Worm (Caenorhabditis elegans) whole organism, L1 larva: Measurements from ENCODE around the gene ZK1290.7.

Experiments
- C04F5.9 ChIP-seq: sonication (generic microtip); optimal IDR thresholded peaks from 2 replicates; lab custom pipeline; 2016; ENCODE audit warnings: missing genetic modification characterization, missing compliant biosample characterization
- C16A3.4 ChIP-seq: fragments of 150-350 bp; optimal IDR thresholded peaks from 2 replicates; lab custom pipeline; 2014; ENCODE audit warnings: missing biosample characterization, missing genetic modification characterization
- C34B4.2 ChIP-seq: sonication (generic microtip); optimal IDR thresholded peaks from 2 replicates; lab custom pipeline; 2017; ENCODE audit warnings: mild to moderate bottlenecking, missing genetic modification characterization, missing compliant biosample characterization
- F16B12.6 ChIP-seq: fragments of 150-350 bp; optimal IDR thresholded peaks from 2 replicates; lab custom pipeline; 2014; ENCODE audit warnings: missing biosample characterization, missing genetic modification characterization
- aha-1 ChIP-seq: fragments of 150-350 bp; optimal IDR thresholded peaks from 2 replicates; lab custom pipeline; 2014; ENCODE audit warnings: missing biosample characterization, missing genetic modification characterization
- alr-1 ChIP-seq: fragments of 200-800 bp; sonication (Bioruptor generic); optimal IDR thresholded peaks from 2 replicates; lab custom pipeline; 2018; ENCODE audit warnings: borderline replicate concordance, mild to moderate bottlenecking, missing genetic modification characterization, missing compliant biosample characterization
- aly-2 ChIP-seq: fragments of 150-350 bp; optimal IDR thresholded peaks from 2 replicates; lab custom pipeline; 2014; ENCODE audit warnings: missing biosample characterization, missing genetic modification characterization
- ama-1 ChIP-seq: fragments of 150-350 bp; optimal IDR thresholded peaks from 2 replicates; lab custom pipeline; 2014
- ceh-8 ChIP-seq: fragments of 200-800 bp; sonication (Bioruptor generic); optimal IDR thresholded peaks from 2 replicates; lab custom pipeline; 2018; ENCODE audit warnings: mild to moderate bottlenecking, missing genetic modification characterization, moderate library complexity, missing compliant biosample characterization
- ceh-88 ChIP-seq: fragments of 200-800 bp; sonication (Bioruptor generic); IDR thresholded peaks from 2 replicates; pipeline ENCODE4 v1.3.6; 2022; ENCODE audit warnings: missing genetic modification characterization, missing compliant biosample characterization
- ceh-90 ChIP-seq: sonication (generic microtip); optimal IDR thresholded peaks from 2 replicates; lab custom pipeline; 2016; ENCODE audit warnings: missing genetic modification characterization, missing compliant biosample characterization
- dpl-1 ChIP-seq, 3 experiments: fragments of 150-350 bp in 2 of 3; sonication (generic microtip) in 1 of 3; optimal IDR thresholded peaks; 2 replicates each; lab custom pipeline; 2014 to 2017; ENCODE audit warnings: missing biosample characterization in 3 of 3, missing genetic modification characterization in 3 of 3, missing genetic modification reagents in 3 of 3
- dsc-1 ChIP-seq: sonication (generic microtip); optimal IDR thresholded peaks from 2 replicates; lab custom pipeline; 2016; ENCODE audit warnings: mild to moderate bottlenecking, missing genetic modification characterization, missing compliant biosample characterization
- efl-3 ChIP-seq: fragments of 200-800 bp; sonication (Bioruptor generic); optimal IDR thresholded peaks from 2 replicates; lab custom pipeline; 2018; ENCODE audit warnings: mild to moderate bottlenecking, missing genetic modification characterization, missing compliant biosample characterization
- egl-27 ChIP-seq, 2 experiments: fragments of 150-350 bp in 1 of 2; sonication (generic microtip); optimal IDR thresholded peaks; 3 replicates each; lab custom pipeline; 2017 to 2018; ENCODE audit warnings: missing biosample characterization in 2 of 2, missing genetic modification characterization in 2 of 2, missing genetic modification reagents in 2 of 2
- ets-5 ChIP-seq: fragments of 200-800 bp; sonication (Bioruptor generic); IDR thresholded peaks from 2 replicates; pipeline ENCODE4 v1.3.6; 2022; ENCODE audit warnings: missing genetic modification characterization, missing compliant biosample characterization
- fkh-4 ChIP-seq: sonication (generic microtip); optimal IDR thresholded peaks from 2 replicates; lab custom pipeline; 2016; ENCODE audit warnings: missing compliant biosample characterization, missing genetic modification characterization, borderline replicate concordance
- fkh-8 ChIP-seq: sonication (generic microtip); optimal IDR thresholded peaks from 2 replicates; lab custom pipeline; 2016; ENCODE audit warnings: mild to moderate bottlenecking, missing genetic modification characterization, missing compliant biosample characterization
- grh-1 ChIP-seq: fragments of 200-800 bp; sonication (Bioruptor generic); IDR thresholded peaks from 2 replicates; pipeline ENCODE4 v1.3.6; 2022; ENCODE audit warnings: missing genetic modification reagents, missing genetic modification characterization, missing compliant biosample characterization
- hlh-17 ChIP-seq: fragments of 200-800 bp; sonication (Bioruptor generic); optimal IDR thresholded peaks from 2 replicates; lab custom pipeline; 2018; ENCODE audit warnings: missing genetic modification characterization, mild to moderate bottlenecking, missing compliant biosample characterization, moderate library complexity, borderline replicate concordance
- irx-1 ChIP-seq: sonication (generic microtip); optimal IDR thresholded peaks from 2 replicates; lab custom pipeline; 2016; ENCODE audit warnings: missing genetic modification characterization, missing compliant biosample characterization
- lin-13 ChIP-seq: fragments of 150-350 bp; optimal IDR thresholded peaks from 2 replicates; lab custom pipeline; 2014; ENCODE audit warnings: missing biosample characterization, missing genetic modification reagents, missing genetic modification characterization
- lin-39 ChIP-seq: fragments of 150-350 bp; optimal IDR thresholded peaks from 2 replicates; lab custom pipeline; 2014; ENCODE audit warnings: missing biosample characterization, missing genetic modification reagents, missing genetic modification characterization
- lir-3 ChIP-seq: sonication (generic microtip); optimal IDR thresholded peaks from 2 replicates; lab custom pipeline; 2016; ENCODE audit warnings: mild to moderate bottlenecking, missing genetic modification characterization, moderate library complexity, missing compliant biosample characterization; ENCODE audit not compliant: poor library complexity
- mab-9 ChIP-seq: fragments of 200-800 bp; sonication (Bioruptor generic); IDR thresholded peaks from 2 replicates; pipeline ENCODE4 v1.3.6; 2022; ENCODE audit warnings: missing genetic modification reagents, missing genetic modification characterization, missing compliant biosample characterization
- mdl-1 ChIP-seq, 2 experiments: fragments of 150-350 bp; optimal IDR thresholded peaks; 2 replicates each; lab custom pipeline; 2014 to 2017; ENCODE audit warnings: missing biosample characterization in 2 of 2, missing genetic modification characterization in 2 of 2, inconsistent platforms in 1 of 2
- mep-1 ChIP-seq: fragments of 150-350 bp; optimal IDR thresholded peaks from 2 replicates; lab custom pipeline; 2014; ENCODE audit warnings: missing biosample characterization, missing genetic modification characterization
- nhr-11 ChIP-seq: fragments of 150-350 bp; optimal IDR thresholded peaks from 2 replicates; lab custom pipeline; 2014; ENCODE audit warnings: missing biosample characterization, missing genetic modification characterization
- nhr-19 ChIP-seq: fragments of 200-800 bp; sonication (Bioruptor generic); conservative IDR thresholded peaks from 2 replicates; pipeline ENCODE4 v1.3.6; 2022; ENCODE audit warnings: missing genetic modification characterization, missing compliant biosample characterization
- nhr-20 ChIP-seq: sonication (generic microtip); optimal IDR thresholded peaks from 2 replicates; lab custom pipeline; 2016; ENCODE audit warnings: mild to moderate bottlenecking, missing genetic modification characterization, missing compliant biosample characterization
- nhr-237 ChIP-seq: fragments of 150-350 bp; optimal IDR thresholded peaks from 2 replicates; lab custom pipeline; 2014; ENCODE audit warnings: missing biosample characterization, missing genetic modification characterization
- nhr-47 ChIP-seq: sonication (generic microtip); optimal IDR thresholded peaks from 2 replicates; lab custom pipeline; 2016; ENCODE audit warnings: mild to moderate bottlenecking, missing genetic modification characterization, moderate library complexity, missing compliant biosample characterization
- nhr-76 ChIP-seq: sonication (generic microtip); optimal IDR thresholded peaks from 2 replicates; lab custom pipeline; 2017; ENCODE audit warnings: missing biosample characterization, missing genetic modification characterization
- nhr-77 ChIP-seq: fragments of 150-350 bp; optimal IDR thresholded peaks from 2 replicates; lab custom pipeline; 2014; ENCODE audit warnings: missing biosample characterization, missing genetic modification characterization
- nhr-84 ChIP-seq: sonication (generic microtip); optimal IDR thresholded peaks from 2 replicates; lab custom pipeline; 2017; ENCODE audit warnings: missing biosample characterization, missing genetic modification characterization
- nhr-85 ChIP-seq: sonication (generic microtip); peaks from one replicate; lab custom pipeline; 2016; ENCODE audit warnings: missing genetic modification characterization, inconsistent platforms, missing compliant biosample characterization
- pag-3 ChIP-seq: sonication (generic microtip); optimal IDR thresholded peaks from 2 replicates; lab custom pipeline; 2017; ENCODE audit warnings: missing genetic modification characterization, mild to moderate bottlenecking, missing compliant biosample characterization, antibody characterized with exemption, borderline replicate concordance; ENCODE audit not compliant: insufficient read depth
- snpc-4 ChIP-seq: fragments of 150-350 bp; optimal IDR thresholded peaks from 2 replicates; lab custom pipeline; 2014; ENCODE audit warnings: missing biosample characterization, missing genetic modification characterization
- sup-37 ChIP-seq: fragments of 200-800 bp; sonication (Bioruptor generic); optimal IDR thresholded peaks from 2 replicates; lab custom pipeline; 2018; ENCODE audit warnings: mild to moderate bottlenecking, missing genetic modification characterization, missing compliant biosample characterization
- swsn-7 ChIP-seq: sonication (generic microtip); optimal IDR thresholded peaks from 2 replicates; lab custom pipeline; 2016; ENCODE audit warnings: missing genetic modification characterization, missing compliant biosample characterization
- unc-62 ChIP-seq: fragments of 150-350 bp; optimal IDR thresholded peaks from 2 replicates; lab custom pipeline; 2014; ENCODE audit warnings: missing biosample characterization, missing genetic modification reagents, missing genetic modification characterization
- xbp-1 ChIP-seq: sonication (generic microtip); optimal IDR thresholded peaks from 2 replicates; lab custom pipeline; 2016; ENCODE audit warnings: missing genetic modification characterization, missing compliant biosample characterization
- zag-1 ChIP-seq: fragments of 150-350 bp; optimal IDR thresholded peaks from 2 replicates; lab custom pipeline; 2014; ENCODE audit warnings: missing biosample characterization, missing genetic modification characterization

The ZK1290.7 gene

DNA sequence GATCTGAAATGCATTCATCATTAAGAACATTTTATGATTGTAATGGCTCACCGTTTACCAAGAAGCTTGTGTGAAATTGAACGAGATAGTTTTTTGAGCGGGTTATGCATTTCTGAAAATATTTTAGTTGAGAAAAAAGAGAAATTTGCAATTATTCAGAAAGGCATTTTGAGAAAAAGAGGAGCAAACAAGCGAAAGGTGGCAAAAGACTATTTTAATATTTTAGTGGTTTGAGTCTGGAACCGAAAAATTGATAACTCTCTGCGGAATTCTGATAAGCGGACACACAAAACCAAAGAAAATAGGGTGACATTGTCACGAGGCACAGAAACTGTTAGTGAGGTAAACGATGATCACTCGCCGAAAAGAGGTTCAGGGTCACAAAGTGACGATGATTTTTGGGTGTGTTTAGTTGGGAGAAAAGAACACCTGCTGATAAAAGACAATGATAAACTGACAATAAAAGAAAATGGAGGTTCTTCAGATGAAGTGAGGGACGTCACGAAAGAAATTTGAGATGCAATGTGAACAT is 29.4 kb upstream of the ZK1290.7 start (continued):
- TF ChIP-seq ama-1 (lab: Kevin White, UChicago) = no peak
- no peak for TF ChIP-seq zag-1
- TF ChIP-seq mep-1 (tag; lab: Kevin White, UChicago) = peak; percentile 0
- no peak for TF ChIP-seq C04F5.9 (tag; lab: Kevin White, UChicago)
- TF ChIP-seq dsc-1 = no peak
- TF ChIP-seq dpl-1 (GFP tag; optimal IDR thresholded peaks at IDR 0.05; lab: Kevin White, UChicago) = no peak
- TF ChIP-seq irx-1 = no peak
- no peak for TF ChIP-seq aly-2
- no peak for TF ChIP-seq lin-13 (GFP tag; lab: Kevin White, UChicago)
- TF ChIP-seq egl-27 (tag; optimal IDR thresholded peaks at IDR 0.05; lab: Kevin White, UChicago) = no peak
- no peak for TF ChIP-seq swsn-7 (tag; lab: Kevin White, UChicago)
- no peak for TF ChIP-seq ceh-90 (tag; lab: Kevin White, UChicago)
- TF ChIP-seq nhr-20 (tag; lab: Kevin White, UChicago) = peak; percentile 58
- no peak for TF ChIP-seq pag-3 (tag; lab: Kevin White, UChicago)
- no peak for TF ChIP-seq snpc-4 (tag; lab: Kevin White, UChicago)
- no peak for TF ChIP-seq F16B12.6 (tag; lab: Kevin White, UChicago)
- TF ChIP-seq sup-37 (GFP tag; lab: Kevin White, UChicago) = no peak
- TF ChIP-seq nhr-47 (tag; lab: Kevin White, UChicago) = no peak
- no peak for TF ChIP-seq nhr-11 (tag; lab: Kevin White, UChicago)
- TF ChIP-seq alr-1 (tag; lab: Kevin White, UChicago) = no peak
- no peak for TF ChIP-seq nhr-84 (tag; lab: Kevin White, UChicago)
- TF ChIP-seq nhr-19 (GFP tag; lab: Robert Waterston, UW) = peak; percentile 27; the same call in 1 of the 2 replicates
- TF ChIP-seq C16A3.4 (tag; lab: Kevin White, UChicago) = no peak
- no peak for TF ChIP-seq C34B4.2 (tag; lab: Kevin White, UChicago)
- no peak for TF ChIP-seq xbp-1 (tag; lab: Kevin White, UChicago)
- TF ChIP-seq hlh-17 (GFP tag; lab: Kevin White, UChicago) = no peak
- peak; percentile 53 for TF ChIP-seq nhr-85
- no peak for TF ChIP-seq fkh-8 (tag; lab: Kevin White, UChicago)
- no peak for TF ChIP-seq ets-5 (GFP tag; lab: Robert Waterston, UW)
- no peak for TF ChIP-seq ceh-88
- no peak for TF ChIP-seq unc-62
- peak in 1 of 2 experiments; percentile 39 for TF ChIP-seq mdl-1 (tag; optimal IDR thresholded peaks at IDR 0.05; lab: Kevin White, UChicago)
- TF ChIP-seq grh-1 = no peak
- no peak for TF ChIP-seq nhr-237 (tag; lab: Kevin White, UChicago)

DNA sequence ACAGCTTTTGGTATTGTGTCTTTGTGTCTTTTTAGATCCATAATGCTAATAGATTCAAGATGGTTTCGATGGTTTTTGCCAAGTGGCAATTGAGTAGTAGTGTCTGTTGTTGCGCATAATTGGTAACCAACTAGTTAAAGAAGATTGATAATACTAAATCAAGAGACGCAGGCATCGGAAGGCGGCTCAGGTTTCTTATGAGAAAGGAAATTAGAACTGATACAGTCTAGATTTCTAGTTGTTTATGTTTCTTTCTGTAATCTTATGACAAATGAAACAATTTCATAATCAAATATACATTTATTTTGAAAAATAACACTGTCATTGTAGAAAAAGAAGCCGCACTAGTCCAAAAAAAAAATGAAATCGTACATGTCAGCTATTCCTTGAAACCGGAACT is 28.4 kb upstream of the ZK1290.7 start, which contains the start of gene ZK1290.10:
TSS of gene ZK1290.10 (minus strand) at position 101 of the 400 bp plus-strand sequence.
- TF ChIP-seq mep-1 (tag; lab: Kevin White, UChicago) (no peak), nhr-77 (tag; lab: Kevin White, UChicago) (no peak), mab-9 (GFP tag; lab: Robert Waterston, UW) (no peak), irx-1 (no peak), nhr-76 (tag; lab: Kevin White, UChicago) (no peak), ceh-8 (GFP tag; lab: Kevin White, UChicago) (no peak), lin-39 (tag; lab: Kevin White, UChicago) (no peak), efl-3 (GFP tag; lab: Kevin White, UChicago) (no peak), lir-3 (tag; lab: Kevin White, UChicago) (no peak), xbp-1 (tag; lab: Kevin White, UChicago) (no peak), zag-1 (no peak), fkh-4 (no peak), alr-1 (tag; lab: Kevin White, UChicago) (no peak), aha-1 (tag; lab: Kevin White, UChicago) (no peak)
